Fruit fly (Drosophila melanogaster): ENCODE results near the gene CG32756.

Gene CG32756

dm6 chrX:5989368-5989767 lies 43.9 kb downstream of the CG32756 start (continued):
- TF ChIP-seq wek (GFP tag; optimal IDR thresholded peaks at IDR 0.05) (no peak), gcm (GFP tag; optimal IDR thresholded peaks at IDR 0.05) (no peak), gem (tag; optimal IDR thresholded peaks at IDR 0.05) (peak; percentile 64), CG2199 (GFP tag; IDR thresholded peaks at IDR 0.05) (no peak), gfzf (GFP tag; optimal IDR thresholded peaks at IDR 0.05) (no peak), jigr1 (GFP tag; IDR thresholded peaks at IDR 0.05) (no peak), CG4360 (GFP tag; IDR thresholded peaks at IDR 0.05) (no peak), dmrt99B (tag; optimal IDR thresholded peaks at IDR 0.05) (peak; percentile 72), ham (GFP tag; IDR thresholded peaks at IDR 0.05) (no peak), toy (GFP tag; IDR thresholded peaks at IDR 0.05) (no peak), CG4617 (GFP tag; optimal IDR thresholded peaks at IDR 0.05; ENCODE audit: borderline replicate concordance) (no peak), zen2 (GFP tag; IDR thresholded peaks at IDR 0.05; ENCODE audit: partially characterized antibody) (no peak), CG7271 (tag; optimal IDR thresholded peaks at IDR 0.05) (no peak), CG2120 (GFP tag; optimal IDR thresholded peaks at IDR 0.05) (no peak), CG13296 (GFP tag; optimal IDR thresholded peaks at IDR 0.05) (no peak), CG31441 (GFP tag; IDR thresholded peaks at IDR 0.05) (peak; percentile 67), jing (GFP tag; optimal IDR thresholded peaks at IDR 0.05) (peak; percentile 7), CG10431 (GFP tag; optimal IDR thresholded peaks at IDR 0.05) (no peak), CG10366 (GFP tag; IDR thresholded peaks at IDR 0.05) (peak; percentile 65), Opbp (GFP tag; IDR thresholded peaks at IDR 0.05; ENCODE audit: partially characterized antibody) (no peak), CG9876 (GFP tag; optimal IDR thresholded peaks at IDR 0.05) (no peak), Bdp1 (GFP tag; optimal IDR thresholded peaks at IDR 0.05) (no peak), CG10979 (tag; optimal IDR thresholded peaks at IDR 0.05) (peak; percentile 58), CG18262 (tag; optimal IDR thresholded peaks at IDR 0.05) (peak; percentile 60), unpg (GFP tag; optimal IDR thresholded peaks at IDR 0.05) (peak; percentile 65), CG10267 (tag; optimal IDR thresholded peaks at IDR 0.05) (peak; percentile 18), Sry-β (GFP tag; optimal IDR thresholded peaks at IDR 0.05) (no peak), Hmx (GFP tag; optimal IDR thresholded peaks at IDR 0.05) (no peak), CG1792 (GFP tag; optimal IDR thresholded peaks at IDR 0.05) (no peak), otp (GFP tag; IDR thresholded peaks at IDR 0.05) (peak; percentile 55; the same call in 1 of the 3 replicates), oc (tag; optimal IDR thresholded peaks at IDR 0.05) (peak; percentile 11), CG17912 (GFP tag; optimal IDR thresholded peaks at IDR 0.05) (no peak), slou (GFP tag; optimal IDR thresholded peaks at IDR 0.05) (no peak), exex (tag; optimal IDR thresholded peaks at IDR 0.05) (no peak), CG11085 (GFP tag; IDR thresholded peaks at IDR 0.05) (no peak), CG15514 (GFP tag; optimal IDR thresholded peaks at IDR 0.05) (no peak), da (GFP tag; optimal IDR thresholded peaks at IDR 0.05) (no peak), disco-r (GFP tag; optimal IDR thresholded peaks at IDR 0.05) (no peak), sima (GFP tag; optimal IDR thresholded peaks at IDR 0.05) (no peak), bbx (GFP tag; IDR thresholded peaks at IDR 0.05; ENCODE audit: partially characterized antibody) (no peak), shn (GFP tag; optimal IDR thresholded peaks at IDR 0.05) (no peak), peb (GFP tag; IDR thresholded peaks at IDR 0.05) (peak; percentile 23; the same call in 1 of the 2 replicates), nau (GFP tag; optimal IDR thresholded peaks at IDR 0.05) (no peak), Scr (GFP tag; IDR thresholded peaks at IDR 0.05; ENCODE audit: partially characterized antibody) (no peak), CG4820 (GFP tag; optimal IDR thresholded peaks at IDR 0.05) (peak; percentile 32), Asciz (GFP tag; optimal IDR thresholded peaks at IDR 0.05) (peak; percentile 41), CG9797 (GFP tag; optimal IDR thresholded peaks at IDR 0.05) (no peak), vnd (GFP tag; IDR thresholded peaks at IDR 0.05; ENCODE audit: partially characterized antibody) (no peak), CG1233 (GFP tag; optimal IDR thresholded peaks at IDR 0.05) (no peak), p53 (GFP tag; optimal IDR thresholded peaks at IDR 0.05) (no peak), fu2 (GFP tag; optimal IDR thresholded peaks at IDR 0.05) (no peak)
